Worm (Caenorhabditis elegans) whole organism, young adult: Measurements from ENCODE around the gene Y102A11A.1.

ENCODE experiments used
- C17E4.6 ChIP-seq: fragments of 200-800 bp; sonication (Bioruptor generic); IDR thresholded peaks from 2 replicates; pipeline ENCODE4 v1.3.6; 2022; ENCODE audit warnings: missing genetic modification reagents, missing genetic modification characterization, missing compliant biosample characterization
- Y67H2A.10 ChIP-seq: fragments of 200-800 bp; sonication (Bioruptor generic); conservative IDR thresholded peaks from 2 replicates; pipeline ENCODE4 v1.3.6; 2022; ENCODE audit warnings: missing genetic modification reagents, missing genetic modification characterization, missing compliant biosample characterization
- Y95B8A.8 ChIP-seq: fragments of 200-800 bp; sonication (Bioruptor generic); IDR thresholded peaks from 2 replicates; pipeline ENCODE4 v1.3.6; 2022; ENCODE audit warnings: missing genetic modification reagents, missing genetic modification characterization, missing compliant biosample characterization
- lsy-27 ChIP-seq: sonication (generic microtip); optimal IDR thresholded peaks from 2 replicates; lab custom pipeline; 2017; ENCODE audit warnings: missing genetic modification characterization, mild to moderate bottlenecking, missing compliant biosample characterization, antibody characterized with exemption, missing genotype, borderline replicate concordance; ENCODE audit not compliant: insufficient read depth
- pha-4 ChIP-seq: fragments of 150-350 bp; sonication (generic microtip); optimal IDR thresholded peaks from 2 replicates; lab custom pipeline; 2014; ENCODE audit warnings: missing biosample characterization, missing genetic modification reagents, missing genetic modification characterization
- ztf-25 ChIP-seq: fragments of 200-800 bp; sonication (Bioruptor generic); IDR thresholded peaks from 2 replicates; pipeline ENCODE4 v1.3.6; 2022; ENCODE audit warnings: missing genetic modification reagents, missing genetic modification characterization, missing compliant biosample characterization

- TF ChIP-seq pha-4: no peak
- TF ChIP-seq lsy-27 (tag; lab: Kevin White, UChicago): no peak
- TF ChIP-seq ztf-25 (GFP tag; lab: Robert Waterston, UW): no peak
- TF ChIP-seq Y67H2A.10 (GFP tag; lab: Robert Waterston, UW): no peak
- TF ChIP-seq Y95B8A.8 (GFP tag; lab: Robert Waterston, UW): no peak
- no peak for TF ChIP-seq C17E4.6 (GFP tag; lab: Robert Waterston, UW)
These were observed 20.8 kb upstream of the Y102A11A.1 start for ce11 chrX:2030871-2031270.
